Fruit fly (Drosophila melanogaster) whole organism, pupa: Measurements from ENCODE around the gene lic.

Source experiments
- CG10348 ChIP-seq: fragments of 200-800 bp; sonication (Bioruptor generic); IDR thresholded peaks from 2 replicates; pipeline ENCODE4 v1.3.6; 2022; ENCODE audit warnings: missing biosample characterization, missing genetic modification characterization
- CG13204 ChIP-seq: fragments of 200-800 bp; sonication (Bioruptor generic); optimal IDR thresholded peaks from 2 replicates; lab custom pipeline; 2018; ENCODE audit warnings: missing biosample characterization, mild to moderate bottlenecking, missing genetic modification characterization, moderate library complexity
- CG32121 ChIP-seq: fragments of 200-800 bp; sonication (Bioruptor generic); IDR thresholded peaks from 2 replicates; pipeline ENCODE4 v1.3.6; 2022; ENCODE audit warnings: missing biosample characterization, missing genetic modification characterization
- CG8301 ChIP-seq: fragments of 200-800 bp; sonication (Bioruptor generic); optimal IDR thresholded peaks from 2 replicates; lab custom pipeline; 2018; ENCODE audit warnings: missing biosample characterization, mild to moderate bottlenecking, missing genetic modification characterization
- D1 ChIP-seq: fragments of 200-800 bp; sonication (Bioruptor generic); optimal IDR thresholded peaks from 2 replicates; lab custom pipeline; 2018; ENCODE audit warnings: missing biosample characterization, mild to moderate bottlenecking, missing genetic modification characterization, moderate library complexity
- EcR ChIP-seq: fragments of 200-800 bp; sonication (Bioruptor generic); optimal IDR thresholded peaks from 3 replicates; lab custom pipeline; 2019; ENCODE audit warnings: missing biosample characterization, missing genetic modification characterization, mild to moderate bottlenecking, moderate library complexity, missing genetic modification reagents
- Ets98B ChIP-seq: fragments of 200-800 bp; sonication (Bioruptor generic); IDR thresholded peaks from 2 replicates; pipeline ENCODE4 v1.3.6; 2022; ENCODE audit warnings: missing biosample characterization, missing genetic modification characterization
- Pif1B ChIP-seq: fragments of 200-800 bp; sonication (Bioruptor generic); optimal IDR thresholded peaks from 3 replicates; lab custom pipeline; 2016; ENCODE audit warnings: missing biosample characterization, missing genetic modification characterization
- gl ChIP-seq: fragments of 200-800 bp; sonication (Bioruptor generic); optimal IDR thresholded peaks from 2 replicates; lab custom pipeline; 2018; ENCODE audit warnings: missing biosample characterization, mild to moderate bottlenecking, missing genetic modification characterization

dm6 chrX:13127973-13128749 is 37.2 kb downstream of the lic start:
- TF ChIP-seq CG8301 (tag; lab: Kevin White, UChicago) (peak; percentile 46), Ets98B (GFP tag; lab: Robert Waterston, UW) (peak; percentile 75), EcR (peak; percentile 45), D1 (tag; lab: Kevin White, UChicago) (peak; percentile 59), Pif1B (GFP tag; lab: Kevin White, UChicago) (no peak), CG32121 (GFP tag; lab: Robert Waterston, UW) (peak; percentile 68), CG13204 (GFP tag; lab: Kevin White, UChicago) (peak; percentile 71), gl (tag; lab: Kevin White, UChicago) (no peak), CG10348 (GFP tag; lab: Robert Waterston, UW) (no peak)
